Worm (Caenorhabditis elegans) whole organism, early embryonic: ENCODE measurements around the gene snrp-200.
A peak's percentile ranks its signal among the peaks of the same experiment; 100 is the strongest.

Source experiments
- B0310.2 ChIP-seq: sonication (generic microtip); optimal IDR thresholded peaks from 2 replicates; lab custom pipeline; 2016; ENCODE audit warnings: mild to moderate bottlenecking, missing genetic modification characterization, missing compliant biosample characterization
- F13C5.2 ChIP-seq: sonication (generic microtip); optimal IDR thresholded peaks from 2 replicates; lab custom pipeline; 2017; ENCODE audit warnings: mild to moderate bottlenecking, missing genetic modification characterization, inconsistent platforms, missing compliant biosample characterization
- aly-1 ChIP-seq: sonication (generic microtip); optimal IDR thresholded peaks from 2 replicates; lab custom pipeline; 2016; ENCODE audit warnings: missing genetic modification characterization, missing compliant biosample characterization
- ama-1 ChIP-seq: fragments of 150-350 bp; optimal IDR thresholded peaks from 2 replicates; lab custom pipeline; 2014
- ceh-13 ChIP-seq: fragments of 200-800 bp; sonication (Bioruptor generic); optimal IDR thresholded peaks from 2 replicates; lab custom pipeline; 2018; ENCODE audit warnings: mild to moderate bottlenecking, missing genetic modification characterization, missing compliant biosample characterization
- ceh-36 ChIP-seq: sonication (generic microtip); optimal IDR thresholded peaks from 2 replicates; lab custom pipeline; 2016; ENCODE audit warnings: missing genetic modification characterization, inconsistent platforms, missing compliant biosample characterization
- ets-7 ChIP-seq: sonication (generic microtip); optimal IDR thresholded peaks from 2 replicates; lab custom pipeline; 2016; ENCODE audit warnings: missing genotype, missing genetic modification characterization, missing compliant biosample characterization
- flt-1 ChIP-seq: fragments of 200-800 bp; sonication (Bioruptor generic); IDR thresholded peaks from 2 replicates; pipeline ENCODE4 v1.3.6; 2022; ENCODE audit warnings: missing genetic modification characterization, missing compliant biosample characterization
- hmbx-1 ChIP-seq: sonication (generic microtip); optimal IDR thresholded peaks from 2 replicates; lab custom pipeline; 2016; ENCODE audit warnings: mild to moderate bottlenecking, missing genetic modification characterization, missing compliant biosample characterization
- hmg-4 ChIP-seq: fragments of 200-800 bp; sonication (Bioruptor generic); optimal IDR thresholded peaks from 2 replicates; lab custom pipeline; 2018; ENCODE audit warnings: mild to moderate bottlenecking, missing genetic modification characterization, missing compliant biosample characterization
- hnd-1 ChIP-seq: sonication (generic microtip); optimal IDR thresholded peaks from 2 replicates; lab custom pipeline; 2016; ENCODE audit warnings: missing genetic modification characterization, missing compliant biosample characterization
- pes-1 ChIP-seq: fragments of 200-800 bp; sonication (Bioruptor generic); IDR thresholded peaks from 2 replicates; pipeline ENCODE4 v1.3.6; 2022; ENCODE audit warnings: missing genetic modification reagents, missing genetic modification characterization, missing compliant biosample characterization
- scrt-1 ChIP-seq: fragments of 200-800 bp; sonication (Bioruptor generic); IDR thresholded peaks from 2 replicates; pipeline ENCODE4 v1.3.6; 2022; ENCODE audit warnings: missing genetic modification characterization, missing compliant biosample characterization
- sea-1 ChIP-seq: fragments of 200-800 bp; sonication (Bioruptor generic); conservative IDR thresholded peaks from 2 replicates; pipeline ENCODE4 v1.3.6; 2022; ENCODE audit warnings: missing genetic modification characterization, missing compliant biosample characterization
- tbx-11 ChIP-seq: fragments of 200-800 bp; sonication (Bioruptor generic); IDR thresholded peaks from 2 replicates; pipeline ENCODE4 v1.3.6; 2022; ENCODE audit warnings: missing genetic modification characterization, missing compliant biosample characterization
- tbx-37 ChIP-seq: fragments of 200-800 bp; sonication (Bioruptor generic); conservative IDR thresholded peaks from 2 replicates; pipeline ENCODE4 v1.3.6; 2022; ENCODE audit warnings: missing genetic modification reagents, missing genetic modification characterization, missing compliant biosample characterization
- tra-4 ChIP-seq: sonication (generic microtip); optimal IDR thresholded peaks from 2 replicates; lab custom pipeline; 2017; ENCODE audit warnings: missing genetic modification characterization, missing compliant biosample characterization

snrp-200 gene

DNA sequence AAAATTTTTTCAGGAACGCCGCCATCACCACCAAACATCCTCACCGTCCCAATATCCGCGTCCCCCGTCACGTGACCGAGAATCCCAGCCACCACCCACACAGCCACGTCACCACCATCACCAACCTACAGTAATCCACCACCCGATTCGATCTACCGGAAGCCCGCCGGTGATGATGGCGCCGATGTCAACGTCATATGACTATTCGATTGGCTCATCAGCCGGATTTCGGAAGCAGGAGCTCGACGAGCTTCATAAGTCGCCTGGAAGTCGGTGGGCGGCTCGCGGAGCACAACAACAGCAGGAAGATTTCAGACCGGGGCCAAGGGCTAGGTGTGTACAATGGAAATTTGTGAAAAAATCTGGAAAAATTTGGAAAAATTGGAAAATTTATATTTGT, 40.6 kb downstream of the snrp-200 start:
- TF ChIP-seq ceh-36 (tag; lab: Kevin White, UChicago) (peak; percentile 20), flt-1 (GFP tag; lab: Robert Waterston, UW) (no peak)

DNA sequence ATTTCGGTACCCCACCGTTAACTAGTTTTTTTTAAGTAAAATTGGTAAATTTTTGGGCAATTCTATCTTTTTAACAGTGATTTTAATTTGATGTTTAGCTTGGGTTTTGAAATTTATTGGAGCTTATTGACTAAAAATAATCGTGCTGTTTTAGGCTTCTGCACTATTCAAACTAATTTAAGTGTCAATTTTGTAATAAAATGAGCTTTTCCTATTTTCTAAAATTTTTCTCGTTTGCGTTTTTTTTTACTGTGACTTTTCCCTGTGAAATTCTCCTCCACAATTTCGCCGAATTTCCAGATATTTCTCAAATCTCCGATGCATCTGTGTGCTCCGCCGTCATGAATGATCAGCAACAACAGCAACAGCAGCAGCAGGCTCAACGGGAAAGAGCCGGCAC, 42.6 kb downstream of the snrp-200 start, which contains the start of gene tbc-17:
Gene tbc-17 (plus strand): TSS at position 301 of the 400 bp plus-strand sequence.
- TF ChIP-seq ceh-13 (GFP tag; lab: Kevin White, UChicago) (no peak), scrt-1 (GFP tag; lab: Robert Waterston, UW) (no peak), ama-1 (lab: Kevin White, UChicago) (no peak), B0310.2 (tag; lab: Kevin White, UChicago) (no peak), flt-1 (GFP tag; lab: Robert Waterston, UW) (no peak)

ce11 chrII:12692694-12693093, 44.0 kb downstream of the snrp-200 start:
- TF ChIP-seq ceh-13 (GFP tag; lab: Kevin White, UChicago) (no peak), tbx-11 (GFP tag; lab: Robert Waterston, UW) (no peak), hnd-1 (tag; lab: Kevin White, UChicago) (no peak), F13C5.2 (tag; lab: Kevin White, UChicago) (no peak), B0310.2 (tag; lab: Kevin White, UChicago) (no peak), flt-1 (GFP tag; lab: Robert Waterston, UW) (no peak), sea-1 (no peak), ceh-36 (tag; lab: Kevin White, UChicago) (no peak), tbx-37 (GFP tag; lab: Robert Waterston, UW) (no peak), aly-1 (tag; lab: Kevin White, UChicago) (no peak), hmbx-1 (no peak), hmg-4 (GFP tag; lab: Kevin White, UChicago) (no peak)

DNA sequence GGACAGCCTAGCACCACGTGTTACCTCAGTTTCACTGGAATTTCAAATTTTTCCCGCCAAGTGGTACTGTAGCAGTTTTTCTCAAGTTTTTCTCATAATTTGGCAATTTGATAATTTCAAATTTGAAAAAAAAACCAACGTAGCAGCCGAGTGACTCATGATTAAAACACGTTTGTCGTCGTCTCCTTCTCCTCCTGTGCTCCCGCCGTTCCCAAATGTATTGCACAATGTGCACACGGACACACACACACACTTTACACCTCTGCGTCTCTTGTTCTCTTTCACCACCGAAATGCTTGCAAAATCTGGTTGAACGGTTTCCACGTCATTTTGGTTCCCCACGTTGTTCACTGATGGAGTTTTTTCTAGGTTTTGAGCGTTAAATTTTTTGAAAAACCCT, 45.4 kb downstream of the snrp-200 start:
- TF ChIP-seq hmbx-1: no peak
- no peak for TF ChIP-seq tbx-37 (GFP tag; lab: Robert Waterston, UW)
- TF ChIP-seq hmg-4 (GFP tag; lab: Kevin White, UChicago): no peak
- TF ChIP-seq B0310.2 (tag; lab: Kevin White, UChicago): no peak

DNA sequence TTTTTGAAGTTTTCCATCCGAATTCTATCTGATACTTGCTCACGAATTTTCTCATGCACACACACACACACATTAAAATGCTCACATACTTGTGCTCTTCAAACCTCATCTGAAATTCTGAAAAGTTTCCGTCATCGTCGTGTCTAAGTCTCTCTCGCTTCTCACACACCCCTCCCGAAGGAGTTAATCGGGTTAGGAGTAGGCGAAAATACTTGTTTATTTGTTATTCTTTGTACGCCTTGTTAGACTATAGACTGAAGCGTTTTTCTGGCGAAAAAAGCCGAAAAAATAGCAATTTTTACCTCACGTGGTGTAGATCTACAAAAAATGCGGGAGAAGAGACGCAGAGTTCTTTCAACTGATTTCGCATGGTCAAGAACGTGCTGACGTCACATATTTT, 45.8 kb downstream of the snrp-200 start:
- TF ChIP-seq tra-4: no peak
- no peak for TF ChIP-seq ceh-13 (GFP tag; lab: Kevin White, UChicago)
- TF ChIP-seq tbx-37 (GFP tag; lab: Robert Waterston, UW): no peak
- no peak for TF ChIP-seq tbx-11 (GFP tag; lab: Robert Waterston, UW)
- no peak for TF ChIP-seq pes-1
- TF ChIP-seq sea-1: no peak
- TF ChIP-seq aly-1 (tag; lab: Kevin White, UChicago): no peak
- TF ChIP-seq hmg-4 (GFP tag; lab: Kevin White, UChicago): no peak
- TF ChIP-seq hmbx-1: no peak
- TF ChIP-seq scrt-1 (GFP tag; lab: Robert Waterston, UW): no peak
- TF ChIP-seq ets-7: no peak

- TF ChIP-seq hmbx-1 (no peak), tbx-11 (GFP tag; lab: Robert Waterston, UW) (no peak)
Measured at ce11 chrII:12689333-12689732, 47.4 kb downstream of the snrp-200 start.

DNA sequence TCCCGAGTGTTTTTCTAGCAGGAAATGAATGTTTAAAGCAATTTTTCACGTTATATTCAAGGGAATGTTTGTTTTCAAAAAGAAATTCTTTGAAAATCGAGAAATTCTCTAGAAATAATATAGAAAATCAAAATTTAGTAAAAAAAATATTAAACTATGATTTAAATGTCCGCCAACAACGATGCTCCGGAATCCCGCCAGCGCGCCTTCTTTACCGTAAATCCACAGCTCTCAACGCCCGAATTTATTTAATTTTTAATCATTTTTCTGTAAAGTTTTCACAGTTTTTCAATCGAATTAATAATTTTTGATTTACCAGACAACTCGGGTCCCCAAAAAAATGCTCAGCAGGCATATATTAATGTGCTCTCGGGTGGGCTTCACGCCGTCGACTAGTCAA, 57.1 kb downstream of the snrp-200 start, which contains the start of the genes Y38E10A.33 and cox-10:
Gene Y38E10A.33 (minus strand): TSS at position 12 of the 400 bp plus-strand sequence.
Gene cox-10 (plus strand): TSS at position 320 of the 400 bp plus-strand sequence.
- TF ChIP-seq ceh-13 (GFP tag; lab: Kevin White, UChicago) (no peak), pes-1 (no peak), tbx-11 (GFP tag; lab: Robert Waterston, UW) (no peak), F13C5.2 (tag; lab: Kevin White, UChicago) (peak; percentile 6)

ce11 chrII:12678867-12679134, 57.9 kb downstream of the snrp-200 start, which contains the start of gene Y38E10A.24:
Gene Y38E10A.24 (plus strand): TSS chrII:12679035.
- no peak for TF ChIP-seq ceh-13 (GFP tag; lab: Kevin White, UChicago)
- no peak for TF ChIP-seq tbx-37 (GFP tag; lab: Robert Waterston, UW)

DNA sequence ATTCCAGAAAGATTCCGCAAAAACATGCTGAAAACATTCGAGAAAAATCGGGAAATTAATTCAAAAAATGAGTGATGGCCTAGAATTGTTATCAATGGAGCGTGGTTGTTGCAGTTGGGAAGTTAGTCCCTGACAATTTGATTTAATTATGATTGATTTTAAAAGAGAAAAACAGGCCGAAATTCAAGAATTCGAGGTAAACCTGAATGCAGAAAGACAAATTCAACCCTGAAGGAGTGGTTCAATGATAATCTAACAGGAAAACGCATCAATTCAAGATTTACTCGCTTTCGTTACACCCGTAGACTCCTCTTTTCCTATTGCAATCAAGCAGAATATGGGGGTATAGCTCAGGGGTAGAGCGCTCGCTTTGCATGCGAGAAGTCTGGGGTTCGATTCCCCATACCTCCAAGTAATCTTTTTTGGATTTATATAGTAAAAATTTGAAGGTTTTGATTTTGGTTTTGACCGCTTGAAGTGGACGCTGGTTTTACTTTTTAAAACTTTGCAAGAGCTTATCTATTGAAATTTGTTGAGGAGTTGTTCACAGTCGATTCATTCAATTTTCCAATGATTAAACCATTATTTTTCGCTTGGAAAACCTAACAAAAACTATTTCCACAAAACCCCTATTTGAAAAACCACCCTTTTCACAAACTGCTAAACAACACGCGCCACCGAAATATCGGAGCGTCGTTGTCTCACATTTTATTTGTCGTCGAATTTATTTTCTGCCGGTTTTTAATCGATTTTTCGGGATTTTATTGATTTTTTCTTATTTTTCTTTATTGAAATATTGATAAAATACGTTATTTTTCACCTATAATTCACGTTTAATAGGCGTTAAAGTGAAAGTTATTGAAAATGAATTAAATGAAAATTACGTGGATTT, 58.5 kb downstream of the snrp-200 start:
- peak; percentile 49 for TF ChIP-seq B0310.2 (tag; lab: Kevin White, UChicago)
- peak; percentile 3; the same call in 1 of the 2 replicates for TF ChIP-seq tbx-37 (GFP tag; lab: Robert Waterston, UW)
- no peak for TF ChIP-seq hnd-1 (tag; lab: Kevin White, UChicago)
- TF ChIP-seq aly-1 (tag; lab: Kevin White, UChicago): peak; percentile 63
- peak; percentile 83 for TF ChIP-seq pes-1
- TF ChIP-seq hmg-4 (GFP tag; lab: Kevin White, UChicago): peak; percentile 53
- TF ChIP-seq ceh-13 (GFP tag; lab: Kevin White, UChicago): peak; percentile 66
- no peak for TF ChIP-seq ama-1 (lab: Kevin White, UChicago)
- TF ChIP-seq sea-1: 0 out of 2 replicates have a peak, but pooled peaks have one; percentile 22
- TF ChIP-seq hmbx-1: no peak
- no peak for TF ChIP-seq tra-4
- no peak for TF ChIP-seq F13C5.2 (tag; lab: Kevin White, UChicago)
- TF ChIP-seq ets-7: peak; percentile 17
- peak; percentile 75 for TF ChIP-seq ceh-36 (tag; lab: Kevin White, UChicago)
- peak; percentile 71 for TF ChIP-seq scrt-1 (GFP tag; lab: Robert Waterston, UW)
- TF ChIP-seq flt-1 (GFP tag; lab: Robert Waterston, UW): peak; percentile 66
- peak; percentile 72; the same call in 1 of the 2 replicates for TF ChIP-seq tbx-11 (GFP tag; lab: Robert Waterston, UW)
